Fruit fly (Drosophila melanogaster): ENCODE results near the gene Gss2.
"Not testable (repeated sequence)": the region's sequence is repeated elsewhere in the genome, so short reads cannot be mapped to it uniquely, and the experiment has no call there.

DNA sequence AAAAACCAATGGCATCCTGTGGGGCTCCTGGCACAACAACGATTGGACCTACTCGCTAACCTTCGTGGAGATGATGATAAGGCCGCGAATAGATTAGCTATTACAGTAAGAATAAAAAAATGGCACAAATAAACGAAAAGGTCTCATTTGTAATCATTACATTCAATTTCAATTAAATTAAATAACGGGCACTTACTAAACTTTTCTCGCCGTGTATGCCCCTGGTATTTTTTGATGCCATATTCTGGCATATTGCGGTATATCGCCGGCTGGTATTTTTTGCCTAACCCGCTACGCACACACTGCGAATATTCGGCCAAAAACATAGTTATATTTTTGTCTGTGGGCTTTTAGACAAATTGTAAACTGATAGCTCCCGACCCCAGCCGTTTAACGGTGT, at the start of gene Gss2:
- TF ChIP-seq CG33557 (GFP tag; optimal IDR thresholded peaks at IDR 0.05); CG6272 (GFP tag; IDR thresholded peaks at IDR 0.05); Hr39 (optimal IDR thresholded peaks at IDR 0.05): not testable (repeated sequence)
